Fruit fly (Drosophila melanogaster): Measurements from ENCODE around the gene CG31673.

- TF ChIP-seq D1 (tag; optimal IDR thresholded peaks at IDR 0.05) = no peak
- no peak for TF ChIP-seq CG8159 (tag; optimal IDR thresholded peaks at IDR 0.05)
- TF ChIP-seq fd96Ca (GFP tag; IDR thresholded peaks at IDR 0.05) = no peak
Observed at dm6 chr2L:20820767-20821166, 8.6 kb upstream of the CG31673 start, which contains the start of gene CheB38c.
